Fruit fly (Drosophila melanogaster) S2 (cell line): ENCODE results near the gene Rpp30.

ENCODE experiments used
- CG8478 ChIP-seq: fragments of >200 bp; optimal IDR thresholded peaks from 2 replicates; lab custom pipeline; 2018
- CTCF ChIP-seq, 2 experiments: fragments of >200 bp; optimal IDR thresholded peaks; 2 replicates each; lab custom pipeline; 2018

DNA sequence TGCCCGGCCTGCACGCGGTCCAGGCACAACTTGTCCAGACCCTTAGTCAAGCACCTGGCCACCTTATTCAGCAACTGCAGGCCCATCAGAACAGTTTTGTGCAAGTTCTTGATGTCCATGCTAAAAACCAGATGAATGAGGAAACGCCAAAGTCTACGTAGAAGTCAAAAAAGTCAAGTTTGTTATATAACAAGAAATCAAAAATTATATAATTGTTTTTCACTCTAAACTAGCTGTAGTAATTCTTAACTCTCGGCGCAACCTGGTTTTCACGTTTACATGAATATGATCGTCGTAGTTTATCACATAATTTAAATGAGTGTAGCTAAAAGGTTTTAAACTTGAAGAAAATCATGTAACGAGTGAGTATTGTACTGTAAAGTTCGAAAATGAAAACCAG is 47.6 kb downstream of the Rpp30 start:
- TF ChIP-seq CTCF (optimal IDR thresholded peaks at IDR 0.05; lab: Kevin White, UChicago) (no peak), CG8478 (no peak)
